Worm (Caenorhabditis elegans) whole organism, L3 larva: ENCODE data around the gene dpy-28.

ENCODE experiments used
- ceh-16 ChIP-seq: sonication (generic microtip); optimal IDR thresholded peaks from 2 replicates; lab custom pipeline; 2017; ENCODE audit warnings: missing biosample characterization, missing genetic modification characterization
- mdl-1 ChIP-seq: fragments of 150-350 bp; optimal IDR thresholded peaks from 2 replicates; lab custom pipeline; 2014; ENCODE audit warnings: missing biosample characterization, missing genetic modification characterization
- snpc-4 ChIP-seq: fragments of 150-350 bp; optimal IDR thresholded peaks from 2 replicates; lab custom pipeline; 2014; ENCODE audit warnings: missing biosample characterization, missing genetic modification characterization

ce11 chrIII:10716091-10716490, 46.8 kb upstream of the dpy-28 start, which contains the start of gene W09D10.4:
- TF ChIP-seq mdl-1 (tag; lab: Kevin White, UChicago) (no peak), snpc-4 (tag; lab: Kevin White, UChicago) (no peak), ceh-16 (no peak)
